Worm (Caenorhabditis elegans) whole organism, midembryonic: Measurements from ENCODE around the gene Y51H4A.6.
A peak's percentile ranks its signal among the peaks of the same experiment; 100 is the strongest.

Source experiments
- T22C8.4 ChIP-seq: fragments of 200-800 bp; sonication (Bioruptor generic); IDR thresholded peaks from 2 replicates; pipeline ENCODE4 v1.3.6; 2022; ENCODE audit warnings: missing genetic modification characterization, missing compliant biosample characterization
- cog-1 ChIP-seq: sonication (generic microtip); optimal IDR thresholded peaks from 2 replicates; lab custom pipeline; 2016; ENCODE audit warnings: missing genetic modification characterization, missing compliant biosample characterization
- flt-1 ChIP-seq: fragments of 200-800 bp; sonication (Bioruptor generic); IDR thresholded peaks from 2 replicates; pipeline ENCODE4 v1.3.6; 2022; ENCODE audit warnings: missing genetic modification characterization, missing compliant biosample characterization
- klf-2 ChIP-seq: fragments of 200-800 bp; sonication (Bioruptor generic); conservative IDR thresholded peaks from 2 replicates; pipeline ENCODE4 v1.3.6; 2022; ENCODE audit warnings: missing genetic modification reagents, missing genetic modification characterization, missing compliant biosample characterization
- ref-1 ChIP-seq: fragments of 200-800 bp; sonication (Bioruptor generic); conservative IDR thresholded peaks from 2 replicates; pipeline ENCODE4 v1.3.6; 2022; ENCODE audit warnings: missing genetic modification reagents, missing genetic modification characterization, missing compliant biosample characterization
- ztf-23 ChIP-seq: fragments of 200-800 bp; sonication (Bioruptor generic); IDR thresholded peaks from 2 replicates; pipeline ENCODE4 v1.3.6; 2022; ENCODE audit warnings: missing genetic modification reagents, missing genetic modification characterization, missing compliant biosample characterization
- ztf-29 ChIP-seq: fragments of 200-800 bp; sonication (Bioruptor generic); IDR thresholded peaks from 2 replicates; pipeline ENCODE4 v1.3.6; 2022; ENCODE audit warnings: missing genetic modification reagents, missing genetic modification characterization, missing compliant biosample characterization

DNA sequence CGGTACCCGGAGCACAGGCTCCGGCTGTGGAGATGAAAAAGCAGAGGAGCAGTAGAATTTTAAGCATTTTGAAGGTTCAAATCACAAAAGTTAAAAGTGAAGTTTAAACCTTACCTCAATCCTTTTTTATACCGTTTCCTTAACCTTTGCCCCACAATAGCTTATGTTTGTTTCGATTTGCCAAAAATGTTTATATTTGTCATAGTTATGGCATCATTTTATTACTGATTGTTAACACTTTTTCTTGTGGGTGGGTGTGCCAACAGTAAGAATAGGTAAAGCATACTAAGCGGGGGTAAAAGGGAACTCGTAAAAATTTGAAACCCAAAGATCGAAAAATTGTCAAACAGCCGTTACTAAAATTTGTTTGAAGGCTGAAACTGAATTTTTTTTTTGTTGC lies 45.0 kb downstream of the Y51H4A.6 start, which contains the start of gene Y51H4A.8:
- TF ChIP-seq cog-1 (no peak), flt-1 (GFP tag; lab: Robert Waterston, UW) (no peak), ztf-23 (GFP tag; lab: Robert Waterston, UW) (0 out of 2 replicates have a peak, but pooled peaks have one; percentile 26), ztf-29 (GFP tag; lab: Robert Waterston, UW) (no peak), T22C8.4 (no peak), klf-2 (no peak), ref-1 (no peak)
